Worm (Caenorhabditis elegans) whole organism, dauer: ENCODE data around the gene F17C11.13.

ENCODE experiments used
- unc-62 ChIP-seq: sonication (generic microtip); optimal IDR thresholded peaks from 2 replicates; lab custom pipeline; 2017; ENCODE audit warnings: missing biosample characterization, missing genetic modification reagents, missing genetic modification characterization

F17C11.13 gene

ce11 chrV:10967594-10968273 lies 12.0 kb downstream of the F17C11.13 start:
- TF ChIP-seq unc-62 (GFP tag; lab: Kevin White, UChicago), result no peak

- TF ChIP-seq unc-62 (GFP tag; lab: Kevin White, UChicago), result no peak
Observed at ce11 chrV:10970070-10970469, 14.3 kb downstream of the F17C11.13 start, which contains the start of gene F17C11.22. Gene F17C11.22, minus strand, starts transcription at chrV:10970170.

- TF ChIP-seq unc-62 (GFP tag; lab: Kevin White, UChicago), result no peak
Observed at ce11 chrV:10970930-10971329, 15.2 kb downstream of the F17C11.13 start.

ce11 chrV:10975091-10975490 lies 19.4 kb downstream of the F17C11.13 start:
- TF ChIP-seq unc-62 (GFP tag; lab: Kevin White, UChicago), result no peak

ce11 chrV:10981113-10981512 lies 25.4 kb downstream of the F17C11.13 start, which contains the start of gene fig-1:
Gene fig-1, minus strand, starts transcription at chrV:10981213.
- TF ChIP-seq unc-62 (GFP tag; lab: Kevin White, UChicago), result no peak

ce11 chrV:10991789-10992188 lies 36.1 kb downstream of the F17C11.13 start, which contains the start of gene frpr-9:
Gene frpr-9, plus strand, starts transcription at chrV:10992089.
- TF ChIP-seq unc-62 (GFP tag; lab: Kevin White, UChicago), result no peak

ce11 chrV:10998797-10999196 lies 43.1 kb downstream of the F17C11.13 start, which contains the start of gene F53B7.7:
Gene F53B7.7, plus strand, starts transcription at chrV:10999097.
- TF ChIP-seq unc-62 (GFP tag; lab: Kevin White, UChicago), result no peak

ce11 chrV:11000650-11001049 lies 44.9 kb downstream of the F17C11.13 start, which contains the start of gene isy-1:
Gene isy-1, minus strand, starts transcription at chrV:11000699.
- no peak for TF ChIP-seq unc-62 (GFP tag; lab: Kevin White, UChicago)

ce11 chrV:11002434-11002833 lies 46.7 kb downstream of the F17C11.13 start, which contains the start of gene F53B7.4:
Gene F53B7.4, minus strand, starts transcription at chrV:11002534.
- no peak for TF ChIP-seq unc-62 (GFP tag; lab: Kevin White, UChicago)

- no peak for TF ChIP-seq unc-62 (GFP tag; lab: Kevin White, UChicago)
Observed at ce11 chrV:11004094-11004493, 48.4 kb downstream of the F17C11.13 start.
